Worm (Caenorhabditis elegans) whole organism, L4 larva: ENCODE results near the gene math-33.

Experiments used
- F26F4.8 ChIP-seq: fragments of 200-800 bp; sonication (Bioruptor generic); conservative IDR thresholded peaks from 2 replicates; pipeline ENCODE4 v1.3.6; 2022; ENCODE audit warnings: missing genetic modification characterization, missing compliant biosample characterization
- F44E2.7 ChIP-seq: fragments of 200-800 bp; sonication (Bioruptor generic); IDR thresholded peaks from 2 replicates; pipeline ENCODE4 v2.1.2; 2022; ENCODE audit warnings: missing genetic modification characterization, missing compliant biosample characterization
- R02D3.7 ChIP-seq: fragments of 150-350 bp; sonication (generic microtip); optimal IDR thresholded peaks from 3 replicates; lab custom pipeline; 2014; ENCODE audit warnings: missing biosample characterization, missing genetic modification characterization
- Y105C5A.15 ChIP-seq: fragments of 200-800 bp; sonication (Bioruptor generic); IDR thresholded peaks from 2 replicates; pipeline ENCODE4 v1.3.6; 2022; ENCODE audit warnings: missing genetic modification characterization, missing compliant biosample characterization
- Y48G9A.11 ChIP-seq: fragments of 200-800 bp; sonication (Bioruptor generic); IDR thresholded peaks from 2 replicates; pipeline ENCODE4 v1.3.6; 2022; ENCODE audit warnings: missing genetic modification reagents, missing genetic modification characterization, missing compliant biosample characterization
- aha-1 ChIP-seq: fragments of 150-350 bp; peaks from one replicate; lab custom pipeline; 2014; ENCODE audit warnings: missing biosample characterization, missing genetic modification characterization
- aly-2 ChIP-seq: sonication (generic microtip); optimal IDR thresholded peaks from 2 replicates; lab custom pipeline; 2018; ENCODE audit warnings: missing biosample characterization, missing genetic modification characterization
- ama-1 ChIP-seq: fragments of 150-350 bp; optimal IDR thresholded peaks from 2 replicates; lab custom pipeline; 2014; ENCODE audit warnings: inconsistent platforms, mixed read lengths
- ceh-62 ChIP-seq: sonication (generic microtip); optimal IDR thresholded peaks from 2 replicates; lab custom pipeline; 2017; ENCODE audit warnings: missing biosample characterization, missing genetic modification characterization
- ctbp-1 ChIP-seq: fragments of 200-800 bp; sonication (Bioruptor generic); IDR thresholded peaks from 2 replicates; pipeline ENCODE4 v1.3.6; 2022; ENCODE audit warnings: missing genetic modification reagents, missing genetic modification characterization, missing compliant biosample characterization
- daf-19 ChIP-seq: fragments of 200-800 bp; sonication (Bioruptor generic); conservative IDR thresholded peaks from 2 replicates; pipeline ENCODE4 v1.3.6; 2022; ENCODE audit warnings: missing genetic modification characterization, missing compliant biosample characterization
- dve-1 ChIP-seq: sonication (generic microtip); optimal IDR thresholded peaks from 2 replicates; lab custom pipeline; 2017; ENCODE audit warnings: antibody characterized with exemption, mild to moderate bottlenecking, missing genetic modification characterization, missing compliant biosample characterization; ENCODE audit not compliant: insufficient read depth
- egl-43 ChIP-seq: fragments of 200-800 bp; sonication (Bioruptor generic); IDR thresholded peaks from 2 replicates; pipeline ENCODE4 v1.3.6; 2022; ENCODE audit warnings: missing genetic modification reagents, missing genetic modification characterization, missing compliant biosample characterization
- fos-1 ChIP-seq: fragments of 150-350 bp; optimal IDR thresholded peaks from 2 replicates; lab custom pipeline; 2014; ENCODE audit warnings: missing biosample characterization, missing genetic modification characterization
- gei-8 ChIP-seq: fragments of 200-800 bp; sonication (Bioruptor generic); optimal IDR thresholded peaks from 2 replicates; lab custom pipeline; 2018; ENCODE audit warnings: mild to moderate bottlenecking, missing genetic modification characterization, missing compliant biosample characterization
- hlh-30 ChIP-seq: sonication (generic microtip); optimal IDR thresholded peaks from 2 replicates; lab custom pipeline; 2017; ENCODE audit warnings: antibody characterized with exemption, mild to moderate bottlenecking, missing genetic modification characterization, missing compliant biosample characterization; ENCODE audit not compliant: insufficient read depth
- hmg-1.1 ChIP-seq: fragments of 200-800 bp; sonication (Bioruptor generic); IDR thresholded peaks from 2 replicates; pipeline ENCODE4 v1.3.6; 2022; ENCODE audit warnings: missing genetic modification reagents, missing genetic modification characterization, missing compliant biosample characterization
- jun-1 ChIP-seq: fragments of 150-350 bp; optimal IDR thresholded peaks from 2 replicates; lab custom pipeline; 2014; ENCODE audit warnings: missing biosample characterization, missing genetic modification reagents, missing genetic modification characterization
- lin-15B ChIP-seq: fragments of 150-350 bp; sonication (generic microtip); optimal IDR thresholded peaks from 3 replicates; lab custom pipeline; 2014; ENCODE audit warnings: missing biosample characterization, missing genetic modification characterization
- lin-29 ChIP-seq: fragments of 200-800 bp; sonication (Bioruptor generic); IDR thresholded peaks from 2 replicates; pipeline ENCODE4 v1.3.6; 2022; ENCODE audit warnings: missing genetic modification reagents, missing genetic modification characterization, missing compliant biosample characterization
- madf-9 ChIP-seq: fragments of 200-800 bp; sonication (Bioruptor generic); conservative IDR thresholded peaks from 2 replicates; pipeline ENCODE4 v1.3.6; 2022; ENCODE audit warnings: missing genetic modification reagents, missing genetic modification characterization, missing compliant biosample characterization
- mep-1 ChIP-seq: fragments of 150-350 bp; sonication (generic microtip); optimal IDR thresholded peaks from 3 replicates; lab custom pipeline; 2014; ENCODE audit warnings: missing biosample characterization, missing genetic modification characterization
- mes-2 ChIP-seq: sonication (generic microtip); optimal IDR thresholded peaks from 2 replicates; lab custom pipeline; 2016; ENCODE audit warnings: missing genotype, mild to moderate bottlenecking, missing genetic modification characterization, missing compliant biosample characterization; ENCODE audit not compliant: poor library complexity, severe bottlenecking
- mxl-2 ChIP-seq: fragments of 200-800 bp; sonication (Bioruptor generic); conservative IDR thresholded peaks from 2 replicates; pipeline ENCODE4 v1.3.6; 2022; ENCODE audit warnings: missing genetic modification reagents, missing genetic modification characterization, missing compliant biosample characterization
- mxl-3 ChIP-seq: fragments of 200-800 bp; sonication (Bioruptor generic); optimal IDR thresholded peaks from 2 replicates; lab custom pipeline; 2018; ENCODE audit warnings: mild to moderate bottlenecking, missing genetic modification characterization, missing compliant biosample characterization
- nhr-10 ChIP-seq: fragments of 150-350 bp; optimal IDR thresholded peaks from 2 replicates; lab custom pipeline; 2014; ENCODE audit warnings: missing biosample characterization, missing genetic modification characterization
- nhr-11 ChIP-seq: fragments of 150-350 bp; optimal IDR thresholded peaks from 2 replicates; lab custom pipeline; 2014; ENCODE audit warnings: missing biosample characterization, missing genetic modification characterization
- nhr-237 ChIP-seq: sonication (generic microtip); optimal IDR thresholded peaks from 2 replicates; lab custom pipeline; 2017; ENCODE audit warnings: missing biosample characterization, missing genetic modification characterization
- nhr-25 ChIP-seq: sonication (generic microtip); optimal IDR thresholded peaks from 2 replicates; lab custom pipeline; 2017; ENCODE audit warnings: missing genetic modification characterization, mild to moderate bottlenecking, missing compliant biosample characterization, antibody characterized with exemption, moderate library complexity, borderline replicate concordance; ENCODE audit not compliant: insufficient read depth
- nhr-41 ChIP-seq: fragments of 200-800 bp; sonication (Bioruptor generic); IDR thresholded peaks from 2 replicates; pipeline ENCODE4 v1.3.6; 2022; ENCODE audit warnings: missing genetic modification reagents, missing genetic modification characterization, missing compliant biosample characterization
- nhr-42 ChIP-seq: fragments of 200-800 bp; sonication (Bioruptor generic); IDR thresholded peaks from 2 replicates; pipeline ENCODE4 v1.3.6; 2022; ENCODE audit warnings: missing genetic modification characterization, missing compliant biosample characterization
- nhr-48 ChIP-seq: sonication (generic microtip); optimal IDR thresholded peaks from 2 replicates; lab custom pipeline; 2016; ENCODE audit warnings: mild to moderate bottlenecking, missing genetic modification characterization, missing compliant biosample characterization
- nhr-6 ChIP-seq: fragments of 150-350 bp; optimal IDR thresholded peaks from 2 replicates; lab custom pipeline; 2014; ENCODE audit warnings: missing biosample characterization, missing genetic modification characterization
- pha-4 ChIP-seq, 2 experiments: fragments of 150-350 bp in 1 of 2; fragments of 200-800 bp in 1 of 2; sonication (Bioruptor generic) in 1 of 2; IDR thresholded peaks in 1 of 2; optimal IDR thresholded peaks in 1 of 2; 2 replicates each; pipeline versions ENCODE4 v1.3.6 to Lab custom; 2014 to 2022; ENCODE audit warnings: missing genetic modification characterization in 2 of 2, missing genetic modification reagents in 2 of 2, missing biosample characterization in 1 of 2, missing compliant biosample characterization in 1 of 2
- php-3 ChIP-seq: fragments of 200-800 bp; sonication (Bioruptor generic); IDR thresholded peaks from 2 replicates; pipeline ENCODE4 v1.3.6; 2022; ENCODE audit warnings: missing genetic modification reagents, missing genetic modification characterization, missing compliant biosample characterization
- rbr-2 ChIP-seq: sonication (generic microtip); optimal IDR thresholded peaks from 2 replicates; lab custom pipeline; 2016; ENCODE audit warnings: missing genotype, missing genetic modification characterization, missing compliant biosample characterization
- sdz-12 ChIP-seq: fragments of 200-800 bp; sonication (Bioruptor generic); optimal IDR thresholded peaks from 2 replicates; lab custom pipeline; 2018; ENCODE audit warnings: mild to moderate bottlenecking, missing genetic modification characterization, missing compliant biosample characterization
- set-16 ChIP-seq: fragments of 200-800 bp; sonication (Bioruptor generic); IDR thresholded peaks from 2 replicates; pipeline ENCODE4 v1.3.6; 2022; ENCODE audit warnings: missing genetic modification reagents, missing genetic modification characterization, missing compliant biosample characterization
- skn-1 ChIP-seq: fragments of 150-350 bp; optimal IDR thresholded peaks from 2 replicates; lab custom pipeline; 2014; ENCODE audit warnings: missing biosample characterization, missing genetic modification characterization
- snpc-1.2 ChIP-seq: fragments of 200-800 bp; sonication (Bioruptor generic); IDR thresholded peaks from 2 replicates; pipeline ENCODE4 v1.3.6; 2022; ENCODE audit warnings: missing genetic modification reagents, missing genetic modification characterization, missing compliant biosample characterization
- spr-1 ChIP-seq: sonication (generic microtip); optimal IDR thresholded peaks from 2 replicates; lab custom pipeline; 2016; ENCODE audit warnings: mild to moderate bottlenecking, missing genetic modification characterization, missing compliant biosample characterization
- unc-62 ChIP-seq, 3 experiments: fragments of 150-350 bp in 1 of 3; sonication (generic microtip); optimal IDR thresholded peaks in 2 of 3; peaks in 1 of 3; 1 replicate in 1 of 3; 2 replicates in 2 of 3; lab custom pipeline; 2014 to 2017; ENCODE audit warnings: missing biosample characterization in 3 of 3, missing genetic modification characterization in 3 of 3, missing genetic modification reagents in 3 of 3, missing genotype in 1 of 3
- vab-7 ChIP-seq: fragments of 200-800 bp; sonication (Bioruptor generic); IDR thresholded peaks from 2 replicates; pipeline ENCODE4 v1.3.6; 2022; ENCODE audit warnings: missing genetic modification reagents, missing genetic modification characterization, missing compliant biosample characterization
- zfp-3 ChIP-seq: fragments of 200-800 bp; sonication (Bioruptor generic); conservative IDR thresholded peaks from 2 replicates; pipeline ENCODE4 v1.3.6; 2022; ENCODE audit warnings: missing genetic modification reagents, missing genetic modification characterization, missing compliant biosample characterization

The math-33 gene

ce11 chrV:11146958-11147779, 33.5 kb downstream of the math-33 start, which contains the start of the genes T19C4.24 and nlp-33:
Gene T19C4.24, minus strand, starts transcription at chrV:11147008.
Gene nlp-33, plus strand, starts transcription at chrV:11147346.
- TF ChIP-seq nhr-10 (tag; lab: Kevin White, UChicago) (no peak), nhr-42 (GFP tag; lab: Robert Waterston, UW) (no peak), nhr-25 (tag; lab: Kevin White, UChicago) (peak; percentile 78), hlh-30 (tag; lab: Kevin White, UChicago) (peak; percentile 49), fos-1 (tag; lab: Kevin White, UChicago) (no peak), ama-1 (lab: Kevin White, UChicago) (peak; percentile 94), madf-9 (GFP tag; lab: Robert Waterston, UW) (0 out of 2 replicates have a peak, but pooled peaks have one; percentile 4), mxl-2 (GFP tag; lab: Robert Waterston, UW) (0 out of 2 replicates have a peak, but pooled peaks have one; percentile 50), rbr-2 (tag; lab: Kevin White, UChicago) (no peak), skn-1 (tag; lab: Kevin White, UChicago) (no peak), ctbp-1 (GFP tag; lab: Robert Waterston, UW) (0 out of 2 replicates have a peak, but pooled peaks have one; percentile 15), vab-7 (GFP tag; lab: Robert Waterston, UW) (no peak), php-3 (GFP tag; lab: Robert Waterston, UW) (no peak), pha-4 (GFP tag; IDR thresholded peaks at IDR 0.05; lab: Robert Waterston, UW) (no peak), pha-4 (tag; optimal IDR thresholded peaks at IDR 0.05; lab: Kevin White, UChicago) (no peak), zfp-3 (GFP tag; lab: Robert Waterston, UW) (no peak), Y48G9A.11 (GFP tag; lab: Robert Waterston, UW) (no peak), egl-43 (GFP tag; lab: Robert Waterston, UW) (0 out of 2 replicates have a peak, but pooled peaks have one; percentile 14), mep-1 (tag; lab: Kevin White, UChicago) (no peak), unc-62 (GFP tag; optimal IDR thresholded peaks at IDR 0.05 in 1 of 2; lab: Kevin White, UChicago) (peak in 1 of 2 experiments; percentile 97), unc-62 (tag; optimal IDR thresholded peaks at IDR 0.05; lab: Kevin White, UChicago) (no peak), gei-8 (GFP tag; lab: Kevin White, UChicago) (peak; percentile 50)

- TF ChIP-seq nhr-48 (tag; lab: Kevin White, UChicago) (peak; percentile 71), rbr-2 (tag; lab: Kevin White, UChicago) (no peak), spr-1 (tag; lab: Kevin White, UChicago) (no peak), set-16 (GFP tag; lab: Robert Waterston, UW) (no peak), sdz-12 (GFP tag; lab: Kevin White, UChicago) (no peak), aha-1 (tag; lab: Kevin White, UChicago) (peak; percentile 98), ctbp-1 (GFP tag; lab: Robert Waterston, UW) (no peak), snpc-1.2 (no peak), zfp-3 (GFP tag; lab: Robert Waterston, UW) (peak; percentile 81; the same call in 1 of the 2 replicates), skn-1 (tag; lab: Kevin White, UChicago) (no peak), F26F4.8 (no peak), Y105C5A.15 (GFP tag; lab: Robert Waterston, UW) (no peak), jun-1 (tag; lab: Kevin White, UChicago) (no peak), mxl-3 (GFP tag; lab: Kevin White, UChicago) (no peak), ama-1 (lab: Kevin White, UChicago) (peak; percentile 44), hlh-30 (tag; lab: Kevin White, UChicago) (peak; percentile 30), ceh-62 (tag; lab: Kevin White, UChicago) (no peak), nhr-25 (tag; lab: Kevin White, UChicago) (peak; percentile 62), lin-15B (tag; lab: Kevin White, UChicago) (no peak), lin-29 (GFP tag; lab: Robert Waterston, UW) (no peak), nhr-237 (tag; lab: Kevin White, UChicago) (no peak), nhr-41 (no peak), mes-2 (tag; lab: Kevin White, UChicago) (no peak), daf-19 (GFP tag; lab: Robert Waterston, UW) (no peak), fos-1 (tag; lab: Kevin White, UChicago) (no peak), R02D3.7 (no peak), nhr-6 (tag; lab: Kevin White, UChicago) (no peak), dve-1 (tag; lab: Kevin White, UChicago) (no peak), vab-7 (GFP tag; lab: Robert Waterston, UW) (no peak), madf-9 (GFP tag; lab: Robert Waterston, UW) (no peak), hmg-1.1 (no peak), nhr-11 (tag; lab: Kevin White, UChicago) (no peak), F44E2.7 (no peak), egl-43 (GFP tag; lab: Robert Waterston, UW) (no peak), aly-2 (tag; lab: Kevin White, UChicago) (no peak)
These were observed 34.1 kb downstream of the math-33 start for ce11 chrV:11147780-11148144.
